Fruit fly (Drosophila melanogaster) whole organism, adult: ENCODE results near the gene snf.

Experiments used
- CG14711 ChIP-seq: fragments of 200-800 bp; sonication (Bioruptor generic); optimal IDR thresholded peaks from 2 replicates; lab custom pipeline; 2018; ENCODE audit warnings: missing biosample characterization, mild to moderate bottlenecking, missing genetic modification characterization, moderate library complexity
- CG33017 ChIP-seq: fragments of 200-800 bp; sonication (Bioruptor generic); optimal IDR thresholded peaks from 2 replicates; lab custom pipeline; 2018; ENCODE audit warnings: missing biosample characterization, mild to moderate bottlenecking, missing genetic modification characterization, moderate library complexity
- CG7045 ChIP-seq: fragments of 200-800 bp; sonication (Bioruptor generic); optimal IDR thresholded peaks from 2 replicates; lab custom pipeline; 2017; ENCODE audit warnings: missing biosample characterization, mild to moderate bottlenecking, missing genetic modification characterization
- Clk ChIP-seq: fragments of 200-800 bp; sonication (Bioruptor generic); optimal IDR thresholded peaks from 2 replicates; lab custom pipeline; 2017; ENCODE audit warnings: missing biosample characterization, missing genetic modification characterization
- Crg-1 ChIP-seq: fragments of 200-800 bp; sonication (Bioruptor generic); optimal IDR thresholded peaks from 2 replicates; lab custom pipeline; 2016; ENCODE audit warnings: missing biosample characterization, missing genetic modification characterization
- bab1 ChIP-seq: fragments of 200-800 bp; sonication (Bioruptor generic); optimal IDR thresholded peaks from 3 replicates; lab custom pipeline; 2019; ENCODE audit warnings: missing biosample characterization, mild to moderate bottlenecking, missing genetic modification characterization, moderate library complexity
- cic ChIP-seq: fragments of 200-800 bp; sonication (Bioruptor generic); optimal IDR thresholded peaks from 2 replicates; lab custom pipeline; 2017; ENCODE audit warnings: missing biosample characterization, mild to moderate bottlenecking, missing genetic modification characterization, moderate library complexity
- kay ChIP-seq: fragments of 200-800 bp; sonication (Bioruptor generic); peaks from one replicate; lab custom pipeline; 2016; ENCODE audit warnings: missing biosample characterization, missing genetic modification characterization, borderline replicate concordance
- ovo ChIP-seq: fragments of 200-800 bp; sonication (Bioruptor generic); optimal IDR thresholded peaks from 2 replicates; lab custom pipeline; 2016; ENCODE audit warnings: missing biosample characterization, missing genetic modification characterization
- pad ChIP-seq: fragments of 200-800 bp; sonication (Bioruptor generic); optimal IDR thresholded peaks from 3 replicates; lab custom pipeline; 2017; ENCODE audit warnings: missing biosample characterization, missing genetic modification characterization, mild to moderate bottlenecking, moderate library complexity, missing genetic modification reagents

DNA sequence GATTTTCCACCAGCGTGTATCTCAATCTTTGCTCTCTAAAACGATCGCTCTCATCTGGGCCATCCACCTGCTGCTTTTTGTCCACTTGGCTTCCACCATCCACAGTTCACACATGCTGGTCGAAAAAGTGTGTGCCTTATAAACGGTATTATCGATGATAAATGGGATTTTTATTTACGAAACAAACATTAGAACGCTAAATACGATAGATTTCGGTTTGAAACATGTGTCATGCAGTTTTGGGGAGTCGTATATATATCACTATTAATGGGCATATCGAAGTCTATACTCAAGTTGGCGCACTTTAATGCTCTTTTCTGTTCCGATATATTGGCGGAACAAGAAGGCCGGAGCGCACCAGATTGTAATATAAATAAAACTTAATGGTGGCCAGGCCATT lies 48.0 kb downstream of the snf start:
- TF ChIP-seq cic (no peak), kay (GFP tag; lab: Kevin White, UChicago) (no peak), CG14711 (tag; lab: Kevin White, UChicago) (no peak), Crg-1 (GFP tag; lab: Kevin White, UChicago) (no peak), ovo (GFP tag; lab: Kevin White, UChicago) (no peak), CG33017 (tag; lab: Kevin White, UChicago) (no peak), bab1 (GFP tag; lab: Kevin White, UChicago) (no peak), pad (GFP tag; lab: Kevin White, UChicago) (no peak), Clk (GFP tag; lab: Kevin White, UChicago) (no peak), CG7045 (no peak)
